Worm (Caenorhabditis elegans) whole organism, midembryonic: ENCODE results near the gene ZK863.1.
"Not testable (repeated sequence)": the region's sequence is repeated elsewhere in the genome, so short reads cannot be mapped to it uniquely, and the experiment has no call there.

Experiments used
- T22C8.4 ChIP-seq: fragments of 200-800 bp; sonication (Bioruptor generic); IDR thresholded peaks from 2 replicates; pipeline ENCODE4 v1.3.6; 2022; ENCODE audit warnings: missing genetic modification characterization, missing compliant biosample characterization
- cog-1 ChIP-seq: sonication (generic microtip); optimal IDR thresholded peaks from 2 replicates; lab custom pipeline; 2016; ENCODE audit warnings: missing genetic modification characterization, missing compliant biosample characterization
- flt-1 ChIP-seq: fragments of 200-800 bp; sonication (Bioruptor generic); IDR thresholded peaks from 2 replicates; pipeline ENCODE4 v1.3.6; 2022; ENCODE audit warnings: missing genetic modification characterization, missing compliant biosample characterization
- klf-2 ChIP-seq: fragments of 200-800 bp; sonication (Bioruptor generic); conservative IDR thresholded peaks from 2 replicates; pipeline ENCODE4 v1.3.6; 2022; ENCODE audit warnings: missing genetic modification reagents, missing genetic modification characterization, missing compliant biosample characterization
- med-1 ChIP-seq: sonication (generic microtip); optimal IDR thresholded peaks from 2 replicates; lab custom pipeline; 2017; ENCODE audit warnings: missing genetic modification characterization, mild to moderate bottlenecking, missing compliant biosample characterization, antibody characterized with exemption, missing genetic modification reagents; ENCODE audit not compliant: insufficient read depth
- ref-1 ChIP-seq: fragments of 200-800 bp; sonication (Bioruptor generic); conservative IDR thresholded peaks from 2 replicates; pipeline ENCODE4 v1.3.6; 2022; ENCODE audit warnings: missing genetic modification reagents, missing genetic modification characterization, missing compliant biosample characterization
- tab-1 ChIP-seq: fragments of 200-800 bp; sonication (Bioruptor generic); IDR thresholded peaks from 2 replicates; pipeline ENCODE4 v1.3.6; 2022; ENCODE audit warnings: missing genetic modification characterization, missing compliant biosample characterization
- ztf-23 ChIP-seq: fragments of 200-800 bp; sonication (Bioruptor generic); IDR thresholded peaks from 2 replicates; pipeline ENCODE4 v1.3.6; 2022; ENCODE audit warnings: missing genetic modification reagents, missing genetic modification characterization, missing compliant biosample characterization
- ztf-29 ChIP-seq: fragments of 200-800 bp; sonication (Bioruptor generic); IDR thresholded peaks from 2 replicates; pipeline ENCODE4 v1.3.6; 2022; ENCODE audit warnings: missing genetic modification reagents, missing genetic modification characterization, missing compliant biosample characterization

ZK863.1 gene

ce11 chrV:12150607-12151006 lies 19.4 kb downstream of the ZK863.1 start, which contains the start of gene che-11:
che-11 (minus strand) TSS chrV:12150707.
- no peak for TF ChIP-seq klf-2
- TF ChIP-seq T22C8.4 (GFP tag; lab: Robert Waterston, UW) = no peak
- TF ChIP-seq ztf-23 (GFP tag; lab: Robert Waterston, UW) = no peak
- no peak for TF ChIP-seq ref-1 (GFP tag; lab: Robert Waterston, UW)
- no peak for TF ChIP-seq flt-1
- TF ChIP-seq cog-1 = no peak
- no peak for TF ChIP-seq tab-1 (GFP tag; lab: Robert Waterston, UW)
- TF ChIP-seq med-1 (GFP tag; lab: Kevin White, UChicago) = no peak
- TF ChIP-seq ztf-29 (GFP tag; lab: Robert Waterston, UW) = no peak

ce11 chrV:12140625-12141024 lies 29.4 kb downstream of the ZK863.1 start, which contains the start of gene C27A7.3:
C27A7.3 (plus strand) TSS chrV:12140925.
- TF ChIP-seq ztf-23 (GFP tag; lab: Robert Waterston, UW) (no peak), cog-1 (no peak), ztf-29 (GFP tag; lab: Robert Waterston, UW) (no peak), T22C8.4 (GFP tag; lab: Robert Waterston, UW) (no peak), ref-1 (GFP tag; lab: Robert Waterston, UW) (no peak), med-1 (GFP tag; lab: Kevin White, UChicago) (no peak), tab-1 (GFP tag; lab: Robert Waterston, UW) (no peak), flt-1 (no peak), klf-2 (no peak)

- TF ChIP-seq cog-1 (no peak), med-1 (GFP tag; lab: Kevin White, UChicago) (no peak), ztf-29 (GFP tag; lab: Robert Waterston, UW) (no peak), flt-1 (no peak), T22C8.4 (GFP tag; lab: Robert Waterston, UW) (no peak), ref-1 (GFP tag; lab: Robert Waterston, UW) (no peak), klf-2 (no peak)
Observed at ce11 chrV:12137942-12138341, 32.1 kb downstream of the ZK863.1 start.

ce11 chrV:12131157-12131556 lies 38.9 kb downstream of the ZK863.1 start, which contains the start of gene enpp-1:
enpp-1 (plus strand) TSS chrV:12131457.
- not testable (repeated sequence) for TF ChIP-seq cog-1; tab-1 (GFP tag; lab: Robert Waterston, UW); med-1 (GFP tag; lab: Kevin White, UChicago)

ce11 chrV:12130688-12131087 lies 39.3 kb downstream of the ZK863.1 start, which contains the start of gene C27A7.6:
C27A7.6 (minus strand) TSS chrV:12130788.
- not testable (repeated sequence) for TF ChIP-seq tab-1 (GFP tag; lab: Robert Waterston, UW); klf-2; T22C8.4 (GFP tag; lab: Robert Waterston, UW)

- no peak for TF ChIP-seq klf-2
- TF ChIP-seq med-1 (GFP tag; lab: Kevin White, UChicago) = no peak
- no peak for TF ChIP-seq T22C8.4 (GFP tag; lab: Robert Waterston, UW)
- no peak for TF ChIP-seq ztf-23 (GFP tag; lab: Robert Waterston, UW)
- TF ChIP-seq cog-1 = no peak
- TF ChIP-seq ref-1 (GFP tag; lab: Robert Waterston, UW) = no peak
- TF ChIP-seq tab-1 (GFP tag; lab: Robert Waterston, UW) = no peak
- no peak for TF ChIP-seq ztf-29 (GFP tag; lab: Robert Waterston, UW)
- TF ChIP-seq flt-1 = no peak
Observed at ce11 chrV:12121274-12121673, 48.7 kb downstream of the ZK863.1 start, which contains the start of gene C13C4.6. C13C4.6 (plus strand) TSS chrV:12121574.

ce11 chrV:12120381-12120780 lies 49.6 kb downstream of the ZK863.1 start, which contains the start of gene C13C4.7:
C13C4.7 (minus strand) TSS chrV:12120481.
- TF ChIP-seq ztf-29 (GFP tag; lab: Robert Waterston, UW) (no peak), tab-1 (GFP tag; lab: Robert Waterston, UW) (no peak), ref-1 (GFP tag; lab: Robert Waterston, UW) (no peak), klf-2 (no peak), flt-1 (no peak), med-1 (GFP tag; lab: Kevin White, UChicago) (no peak), T22C8.4 (GFP tag; lab: Robert Waterston, UW) (no peak), ztf-23 (GFP tag; lab: Robert Waterston, UW) (no peak), cog-1 (no peak)
